Fruit fly (Drosophila melanogaster) whole organism: Measurements from ENCODE around the gene Octbeta2R.
"Not testable (repeated sequence)": the region's sequence is repeated elsewhere in the genome, so short reads cannot be mapped to it uniquely, and the experiment has no call there.

ENCODE experiments used
- CG8478 ChIP-seq: fragments of >200 bp; optimal IDR thresholded peaks from 2 replicates; lab custom pipeline; 2018; ENCODE audit warnings: inconsistent platforms
- Dll ChIP-seq: fragments of >200 bp; optimal IDR thresholded peaks from 2 replicates; lab custom pipeline; 2017
- EcR ChIP-seq, 2 experiments: fragments of >200 bp; optimal IDR thresholded peaks; 2 replicates each; lab custom pipeline; 2017; ENCODE audit warnings: missing biosample characterization in 2 of 2, missing genetic modification characterization in 2 of 2, missing genetic modification reagents in 2 of 2
- pan ChIP-seq: fragments of >200 bp; optimal IDR thresholded peaks from 2 replicates; lab custom pipeline; 2017
- psq ChIP-seq: fragments of >200 bp; optimal IDR thresholded peaks from 2 replicates; lab custom pipeline; 2017
- usp ChIP-seq: fragments of >200 bp; optimal IDR thresholded peaks from 2 replicates; lab custom pipeline; 2017; ENCODE audit warnings: missing biosample characterization, missing genetic modification characterization, mixed read lengths

The Octbeta2R gene

dm6 chr3R:12542947-12543346, 52.6 kb downstream of the Octbeta2R start:
- TF ChIP-seq usp = no peak
- TF ChIP-seq pan (lab: Kevin White, UChicago) = no peak
- no peak for TF ChIP-seq Dll (lab: Kevin White, UChicago)
- TF ChIP-seq CG8478 = no peak
- TF ChIP-seq EcR (GFP tag; optimal IDR thresholded peaks at IDR 0.05; lab: Kevin White, UChicago) = no peak
- TF ChIP-seq psq (lab: Kevin White, UChicago) = no peak

- TF ChIP-seq usp (no peak), psq (lab: Kevin White, UChicago) (no peak), CG8478 (no peak), EcR (GFP tag; optimal IDR thresholded peaks at IDR 0.05; lab: Kevin White, UChicago) (no peak), Dll (lab: Kevin White, UChicago) (no peak), pan (lab: Kevin White, UChicago) (no peak)
Measured at dm6 chr3R:12525888-12526287, 69.6 kb downstream of the Octbeta2R start, which contains the start of gene Hug. Gene Hug, plus strand, starts transcription at chr3R:12526188.

dm6 chr3R:12514997-12515396, 80.5 kb downstream of the Octbeta2R start:
- no peak for TF ChIP-seq EcR (GFP tag; optimal IDR thresholded peaks at IDR 0.05; lab: Kevin White, UChicago)
- no peak for TF ChIP-seq psq (lab: Kevin White, UChicago)
- no peak for TF ChIP-seq CG8478
- no peak for TF ChIP-seq usp
- no peak for TF ChIP-seq pan (lab: Kevin White, UChicago)
- no peak for TF ChIP-seq Dll (lab: Kevin White, UChicago)

- not testable (repeated sequence) for TF ChIP-seq pan (lab: Kevin White, UChicago); psq (lab: Kevin White, UChicago); CG8478
Measured at dm6 chr3R:12508776-12509175, 86.7 kb downstream of the Octbeta2R start, which contains the start of gene Hsp70Bc. Gene Hsp70Bc, plus strand, starts transcription at chr3R:12509076.

- TF ChIP-seq CG8478; psq (lab: Kevin White, UChicago); pan (lab: Kevin White, UChicago): not testable (repeated sequence)
Measured at dm6 chr3R:12505493-12505892, 90.0 kb downstream of the Octbeta2R start, which contains the start of gene Hsp70Bb. Gene Hsp70Bb, plus strand, starts transcription at chr3R:12505793.

dm6 chr3R:12502210-12502609, 93.3 kb downstream of the Octbeta2R start, which contains the start of gene Hsp70Bbb:
Gene Hsp70Bbb, plus strand, starts transcription at chr3R:12502510.
- not testable (repeated sequence) for TF ChIP-seq pan (lab: Kevin White, UChicago); usp; Dll (lab: Kevin White, UChicago)
